Fruit fly (Drosophila melanogaster): ENCODE results near the gene Svip.

The Svip gene

DNA sequence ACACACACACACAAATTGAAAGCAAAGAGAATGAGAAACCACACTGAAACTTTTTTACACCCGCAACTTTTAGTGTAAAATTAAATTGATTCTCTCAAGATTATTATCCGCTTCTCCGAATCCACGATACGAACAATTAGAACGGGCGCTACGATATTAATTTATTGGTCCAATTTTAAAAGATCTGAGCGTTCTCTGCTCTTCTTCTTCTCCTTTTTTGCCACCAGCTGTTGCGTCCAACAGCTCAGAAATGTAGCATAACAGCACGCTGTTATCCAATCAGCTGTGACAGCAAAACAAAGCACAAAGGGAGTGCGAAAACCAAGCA is at the start of gene Svip, which contains the start of gene UGP (continued):
- TF ChIP-seq inv (GFP tag; IDR thresholded peaks at IDR 0.05; ENCODE audit: partially characterized antibody) (no peak), slbo (GFP tag; IDR thresholded peaks at IDR 0.05) (peak; percentile 24; the same call in 1 of the 2 replicates), CG12659 (GFP tag; optimal IDR thresholded peaks at IDR 0.05) (peak; percentile 17), CG17385 (GFP tag; optimal IDR thresholded peaks at IDR 0.05) (peak; percentile 97), CG8290 (GFP tag; optimal IDR thresholded peaks at IDR 0.05) (no peak), CG8290 (tag; optimal IDR thresholded peaks at IDR 0.05) (peak in 1 of 2 experiments; percentile 21), ind (GFP tag; optimal IDR thresholded peaks at IDR 0.05) (no peak), CG15601 (tag; optimal IDR thresholded peaks at IDR 0.05) (peak; percentile 29), lilli (GFP tag; optimal IDR thresholded peaks at IDR 0.05) (peak; percentile 3), stwl (tag; optimal IDR thresholded peaks at IDR 0.05) (peak; percentile 16), cato (GFP tag; optimal IDR thresholded peaks at IDR 0.05; ENCODE audit: borderline replicate concordance) (no peak), gsb-n (tag; optimal IDR thresholded peaks at IDR 0.05) (peak; percentile 45), gcm (GFP tag; optimal IDR thresholded peaks at IDR 0.05) (no peak), CG17328 (GFP tag; IDR thresholded peaks at IDR 0.05) (no peak), CG2678 (tag; optimal IDR thresholded peaks at IDR 0.05) (peak; percentile 1), CG5953 (GFP tag; IDR thresholded peaks at IDR 0.05) (no peak), CG17568 (GFP tag; optimal IDR thresholded peaks at IDR 0.05) (peak; percentile 25), Dll (GFP tag; IDR thresholded peaks at IDR 0.05; ENCODE audit: partially characterized antibody) (peak; percentile 28; the same call in 1 of the 4 replicates), gfzf (GFP tag; optimal IDR thresholded peaks at IDR 0.05) (peak; percentile 9), sens (GFP tag) (peak; percentile 54), chinmo (GFP tag; IDR thresholded peaks at IDR 0.05; ENCODE audit: partially characterized antibody) (0 out of 4 replicates have a peak, but pooled peaks have one; percentile 57), Med (GFP tag) (peak; percentile 84), Drgx (GFP tag; IDR thresholded peaks at IDR 0.05) (peak; percentile 65; the same call in 1 of the 2 replicates), hbn (GFP tag; IDR thresholded peaks at IDR 0.05; ENCODE audit: partially characterized antibody) (peak; percentile 25; the same call in 1 of the 2 replicates), CG15011 (GFP tag; optimal IDR thresholded peaks at IDR 0.05) (no peak), CG2116 (GFP tag; optimal IDR thresholded peaks at IDR 0.05) (peak; percentile 15), rib (GFP tag; IDR thresholded peaks at IDR 0.05) (no peak), insv (GFP tag; optimal IDR thresholded peaks at IDR 0.05) (peak in 1 of 2 experiments; percentile 85), CG1024 (GFP tag; IDR thresholded peaks at IDR 0.05) (no peak), stc (GFP tag; IDR thresholded peaks at IDR 0.05) (peak; percentile 40; the same call in 1 of the 2 replicates), cg (GFP tag; optimal IDR thresholded peaks at IDR 0.05) (peak; percentile 70), ase (GFP tag; IDR thresholded peaks at IDR 0.05) (no peak), CG12299 (tag; optimal IDR thresholded peaks at IDR 0.05) (peak; percentile 7), otp (GFP tag; IDR thresholded peaks at IDR 0.05) (no peak), MBD-R2 (GFP tag; IDR thresholded peaks at IDR 0.05) (peak; percentile 51; the same call in 1 of the 2 replicates), her (GFP tag; optimal IDR thresholded peaks at IDR 0.05) (peak; percentile 1), Ets97D (GFP tag; optimal IDR thresholded peaks at IDR 0.05) (peak; percentile 3), psq (GFP tag; optimal IDR thresholded peaks at IDR 0.05) (peak; percentile 25), ash1 (GFP tag; optimal IDR thresholded peaks at IDR 0.05) (no peak), CG13287 (GFP tag; IDR thresholded peaks at IDR 0.05; ENCODE audit: partially characterized antibody) (peak; percentile 29), Deaf1 (tag; optimal IDR thresholded peaks at IDR 0.05) (no peak), NfI (GFP tag; optimal IDR thresholded peaks at IDR 0.05) (peak; percentile 11), pzg (GFP tag; optimal IDR thresholded peaks at IDR 0.05) (peak; percentile 51), Bteb2 (GFP tag; optimal IDR thresholded peaks at IDR 0.05) (peak; percentile 10), CG32767 (GFP tag; IDR thresholded peaks at IDR 0.05) (no peak), sna (GFP tag; IDR thresholded peaks at IDR 0.05; ENCODE audit: partially characterized antibody) (0 out of 2 replicates have a peak, but pooled peaks have one; percentile 20), CG4617 (GFP tag; optimal IDR thresholded peaks at IDR 0.05; ENCODE audit: borderline replicate concordance) (peak; percentile 52)
